Worm (Caenorhabditis elegans) whole organism, L3 larva: ENCODE data around the gene str-33.

Experiments used
- elt-3 ChIP-seq, 3 experiments: fragments of 150-350 bp in 1 of 3; sonication (generic microtip) in 2 of 3; optimal IDR thresholded peaks; 2 replicates in 2 of 3; 4 replicates in 1 of 3; lab custom pipeline; 2014 to 2017; ENCODE audit warnings: missing biosample characterization in 3 of 3, missing genetic modification characterization in 3 of 3
- lin-15B ChIP-seq: fragments of 150-350 bp; optimal IDR thresholded peaks from 2 replicates; lab custom pipeline; 2014; ENCODE audit warnings: missing biosample characterization, missing genetic modification characterization
- nfya-1 ChIP-seq: sonication (generic microtip); optimal IDR thresholded peaks from 2 replicates; lab custom pipeline; 2017; ENCODE audit warnings: missing genetic modification characterization, mild to moderate bottlenecking, missing compliant biosample characterization, antibody characterized with exemption, moderate library complexity; ENCODE audit not compliant: insufficient read depth
- nhr-237 ChIP-seq: fragments of 150-350 bp; optimal IDR thresholded peaks from 2 replicates; lab custom pipeline; 2014; ENCODE audit warnings: missing biosample characterization, missing genetic modification characterization
- nhr-77 ChIP-seq: fragments of 150-350 bp; optimal IDR thresholded peaks from 2 replicates; lab custom pipeline; 2014; ENCODE audit warnings: missing biosample characterization, missing genetic modification characterization
- snpc-4 ChIP-seq: fragments of 150-350 bp; optimal IDR thresholded peaks from 2 replicates; lab custom pipeline; 2014; ENCODE audit warnings: missing biosample characterization, missing genetic modification characterization
- unc-62 ChIP-seq: fragments of 150-350 bp; sonication (generic microtip); optimal IDR thresholded peaks from 4 replicates; lab custom pipeline; 2014; ENCODE audit warnings: missing biosample characterization, missing genetic modification reagents, missing genetic modification characterization

- TF ChIP-seq unc-62 (GFP tag; lab: Kevin White, UChicago) (no peak), nhr-77 (tag; lab: Kevin White, UChicago) (no peak), lin-15B (tag; lab: Kevin White, UChicago) (no peak), nhr-237 (tag; lab: Kevin White, UChicago) (no peak), snpc-4 (no peak), elt-3 (tag; optimal IDR thresholded peaks at IDR 0.05; lab: Kevin White, UChicago) (no peak), nfya-1 (tag; lab: Kevin White, UChicago) (no peak)
Measured at ce11 chrV:2740228-2740627, 11.9 kb downstream of the str-33 start, which contains the start of gene srg-61.
